Worm (Caenorhabditis elegans) whole organism, L4 larva: Measurements from ENCODE around the gene F35E12.9.

Source experiments
- F49E8.2 ChIP-seq: sonication (generic microtip); optimal IDR thresholded peaks from 2 replicates; lab custom pipeline; 2016; ENCODE audit warnings: missing compliant biosample characterization, mild to moderate bottlenecking, missing genetic modification characterization, borderline replicate concordance
- T26A8.4 ChIP-seq: fragments of 200-800 bp; sonication (Bioruptor generic); IDR thresholded peaks from 2 replicates; pipeline ENCODE4 v1.3.6; 2022; ENCODE audit warnings: missing genetic modification characterization, missing compliant biosample characterization
- Y105C5A.15 ChIP-seq: fragments of 200-800 bp; sonication (Bioruptor generic); IDR thresholded peaks from 2 replicates; pipeline ENCODE4 v1.3.6; 2022; ENCODE audit warnings: missing genetic modification characterization, missing compliant biosample characterization
- Y75B8A.6 ChIP-seq: fragments of 200-800 bp; sonication (Bioruptor generic); IDR thresholded peaks from 2 replicates; pipeline ENCODE4 v1.3.6; 2022; ENCODE audit warnings: missing genetic modification reagents, missing genetic modification characterization, missing compliant biosample characterization
- aha-1 ChIP-seq: fragments of 150-350 bp; peaks from one replicate; lab custom pipeline; 2014; ENCODE audit warnings: missing biosample characterization, missing genetic modification characterization
- ama-1 ChIP-seq: fragments of 150-350 bp; optimal IDR thresholded peaks from 2 replicates; lab custom pipeline; 2014; ENCODE audit warnings: inconsistent platforms, mixed read lengths
- ceh-20 ChIP-seq: fragments of 200-800 bp; sonication (Bioruptor generic); IDR thresholded peaks from 2 replicates; pipeline ENCODE4 v1.3.6; 2022; ENCODE audit warnings: missing genetic modification reagents, missing genetic modification characterization, missing compliant biosample characterization
- ceh-62 ChIP-seq: sonication (generic microtip); optimal IDR thresholded peaks from 2 replicates; lab custom pipeline; 2017; ENCODE audit warnings: missing biosample characterization, missing genetic modification characterization
- ceh-82 ChIP-seq: sonication (generic microtip); optimal IDR thresholded peaks from 2 replicates; lab custom pipeline; 2017; ENCODE audit warnings: missing biosample characterization, missing genetic modification characterization
- ctbp-1 ChIP-seq: fragments of 200-800 bp; sonication (Bioruptor generic); IDR thresholded peaks from 2 replicates; pipeline ENCODE4 v1.3.6; 2022; ENCODE audit warnings: missing genetic modification reagents, missing genetic modification characterization, missing compliant biosample characterization
- daf-16 ChIP-seq, 3 experiments: sonication (generic microtip); optimal IDR thresholded peaks; 2 replicates each; lab custom pipeline; 2016 to 2017; ENCODE audit warnings: missing genetic modification characterization in 3 of 3, missing genetic modification reagents in 3 of 3, mild to moderate bottlenecking in 2 of 3, missing compliant biosample characterization in 2 of 3, missing biosample characterization in 1 of 3, moderate library complexity in 1 of 3
- daf-19 ChIP-seq: fragments of 200-800 bp; sonication (Bioruptor generic); conservative IDR thresholded peaks from 2 replicates; pipeline ENCODE4 v1.3.6; 2022; ENCODE audit warnings: missing genetic modification characterization, missing compliant biosample characterization
- dmd-6 ChIP-seq: fragments of 200-800 bp; sonication (Bioruptor generic); IDR thresholded peaks from 2 replicates; pipeline ENCODE4 v1.3.6; 2022; ENCODE audit warnings: missing genetic modification reagents, missing genetic modification characterization, missing compliant biosample characterization
- dmd-8 ChIP-seq: fragments of 200-800 bp; sonication (Bioruptor generic); IDR thresholded peaks from 2 replicates; pipeline ENCODE4 v1.3.6; 2022; ENCODE audit warnings: missing genetic modification characterization, missing compliant biosample characterization
- dmd-9 ChIP-seq: fragments of 200-800 bp; sonication (Bioruptor generic); IDR thresholded peaks from 2 replicates; pipeline ENCODE4 v1.3.6; 2022; ENCODE audit warnings: missing genetic modification reagents, missing genetic modification characterization, missing compliant biosample characterization
- dpl-1 ChIP-seq: fragments of 150-350 bp; optimal IDR thresholded peaks from 2 replicates; lab custom pipeline; 2014; ENCODE audit warnings: missing biosample characterization, missing genetic modification reagents, missing genetic modification characterization
- duxl-1 ChIP-seq: sonication (generic microtip); optimal IDR thresholded peaks from 2 replicates; lab custom pipeline; 2016; ENCODE audit warnings: mild to moderate bottlenecking, missing genetic modification characterization, moderate library complexity, missing compliant biosample characterization; ENCODE audit not compliant: poor library complexity
- dve-1 ChIP-seq: sonication (generic microtip); optimal IDR thresholded peaks from 2 replicates; lab custom pipeline; 2017; ENCODE audit warnings: antibody characterized with exemption, mild to moderate bottlenecking, missing genetic modification characterization, missing compliant biosample characterization; ENCODE audit not compliant: insufficient read depth
- egl-27 ChIP-seq: sonication (generic microtip); optimal IDR thresholded peaks from 3 replicates; lab custom pipeline; 2017; ENCODE audit warnings: missing biosample characterization, missing genetic modification reagents, missing genetic modification characterization
- egl-43 ChIP-seq: fragments of 200-800 bp; sonication (Bioruptor generic); IDR thresholded peaks from 2 replicates; pipeline ENCODE4 v1.3.6; 2022; ENCODE audit warnings: missing genetic modification reagents, missing genetic modification characterization, missing compliant biosample characterization
- fkh-10 ChIP-seq: fragments of 150-350 bp; optimal IDR thresholded peaks from 2 replicates; lab custom pipeline; 2014; ENCODE audit warnings: missing biosample characterization, missing genetic modification reagents, missing genetic modification characterization
- gei-8 ChIP-seq: fragments of 200-800 bp; sonication (Bioruptor generic); optimal IDR thresholded peaks from 2 replicates; lab custom pipeline; 2018; ENCODE audit warnings: mild to moderate bottlenecking, missing genetic modification characterization, missing compliant biosample characterization
- hlh-11 ChIP-seq: fragments of 200-800 bp; sonication (Bioruptor generic); optimal IDR thresholded peaks from 2 replicates; lab custom pipeline; 2018; ENCODE audit warnings: mild to moderate bottlenecking, missing genetic modification characterization, missing compliant biosample characterization
- hmg-1.1 ChIP-seq: fragments of 200-800 bp; sonication (Bioruptor generic); IDR thresholded peaks from 2 replicates; pipeline ENCODE4 v1.3.6; 2022; ENCODE audit warnings: missing genetic modification reagents, missing genetic modification characterization, missing compliant biosample characterization
- lin-13 ChIP-seq: fragments of 150-350 bp; optimal IDR thresholded peaks from 2 replicates; lab custom pipeline; 2014; ENCODE audit warnings: missing biosample characterization, missing genetic modification reagents, missing genetic modification characterization
- lin-15B ChIP-seq: fragments of 150-350 bp; sonication (generic microtip); optimal IDR thresholded peaks from 3 replicates; lab custom pipeline; 2014; ENCODE audit warnings: missing biosample characterization, missing genetic modification characterization
- lin-29 ChIP-seq: fragments of 200-800 bp; sonication (Bioruptor generic); IDR thresholded peaks from 2 replicates; pipeline ENCODE4 v1.3.6; 2022; ENCODE audit warnings: missing genetic modification reagents, missing genetic modification characterization, missing compliant biosample characterization
- lir-3 ChIP-seq: sonication (generic microtip); optimal IDR thresholded peaks from 2 replicates; lab custom pipeline; 2016; ENCODE audit warnings: mild to moderate bottlenecking, missing genetic modification characterization, missing compliant biosample characterization
- lsy-2 ChIP-seq, 2 experiments: fragments of 150-350 bp in 1 of 2; sonication (generic microtip) in 1 of 2; optimal IDR thresholded peaks; 2 replicates each; lab custom pipeline; 2014 to 2017; ENCODE audit warnings: missing biosample characterization in 2 of 2, missing genetic modification characterization in 2 of 2
- madf-5 ChIP-seq, 2 experiments: fragments of 200-800 bp; sonication (Bioruptor generic); IDR thresholded peaks; 2 replicates each; pipeline ENCODE4 v1.3.6; 2022; ENCODE audit warnings: missing compliant biosample characterization in 2 of 2, missing genetic modification characterization in 2 of 2
- madf-9 ChIP-seq: fragments of 200-800 bp; sonication (Bioruptor generic); conservative IDR thresholded peaks from 2 replicates; pipeline ENCODE4 v1.3.6; 2022; ENCODE audit warnings: missing genetic modification reagents, missing genetic modification characterization, missing compliant biosample characterization
- mdl-1 ChIP-seq, 2 experiments: fragments of 150-350 bp in 1 of 2; sonication (generic microtip) in 1 of 2; optimal IDR thresholded peaks; 2 replicates each; lab custom pipeline; 2014 to 2017; ENCODE audit warnings: missing biosample characterization in 2 of 2, missing genetic modification characterization in 2 of 2
- mdt-29 ChIP-seq: fragments of 200-800 bp; sonication (Bioruptor generic); IDR thresholded peaks from 2 replicates; pipeline ENCODE4 v1.3.6; 2022; ENCODE audit warnings: missing genetic modification reagents, missing genetic modification characterization, missing compliant biosample characterization
- mep-1 ChIP-seq: fragments of 150-350 bp; sonication (generic microtip); optimal IDR thresholded peaks from 3 replicates; lab custom pipeline; 2014; ENCODE audit warnings: missing biosample characterization, missing genetic modification characterization
- nhr-102 ChIP-seq: sonication (generic microtip); optimal IDR thresholded peaks from 2 replicates; lab custom pipeline; 2016; ENCODE audit warnings: mild to moderate bottlenecking, missing genetic modification characterization, moderate library complexity, missing compliant biosample characterization
- nhr-25 ChIP-seq: sonication (generic microtip); optimal IDR thresholded peaks from 2 replicates; lab custom pipeline; 2017; ENCODE audit warnings: missing genetic modification characterization, mild to moderate bottlenecking, missing compliant biosample characterization, antibody characterized with exemption, moderate library complexity, borderline replicate concordance; ENCODE audit not compliant: insufficient read depth
- nhr-28 ChIP-seq: fragments of 150-350 bp; optimal IDR thresholded peaks from 2 replicates; lab custom pipeline; 2014; ENCODE audit warnings: missing biosample characterization, missing genetic modification characterization
- nhr-48 ChIP-seq: sonication (generic microtip); optimal IDR thresholded peaks from 2 replicates; lab custom pipeline; 2016; ENCODE audit warnings: mild to moderate bottlenecking, missing genetic modification characterization, missing compliant biosample characterization
- nhr-6 ChIP-seq: fragments of 150-350 bp; optimal IDR thresholded peaks from 2 replicates; lab custom pipeline; 2014; ENCODE audit warnings: missing biosample characterization, missing genetic modification characterization
- nhr-76 ChIP-seq: fragments of 150-350 bp; optimal IDR thresholded peaks from 2 replicates; lab custom pipeline; 2014; ENCODE audit warnings: missing biosample characterization, missing genetic modification characterization
- nhr-77 ChIP-seq: fragments of 150-350 bp; optimal IDR thresholded peaks from 2 replicates; lab custom pipeline; 2014; ENCODE audit warnings: missing biosample characterization, missing genetic modification characterization
- php-3 ChIP-seq: fragments of 200-800 bp; sonication (Bioruptor generic); IDR thresholded peaks from 2 replicates; pipeline ENCODE4 v1.3.6; 2022; ENCODE audit warnings: missing genetic modification reagents, missing genetic modification characterization, missing compliant biosample characterization
- pqm-1 ChIP-seq: sonication (generic microtip); optimal IDR thresholded peaks from 2 replicates; lab custom pipeline; 2017; ENCODE audit warnings: missing biosample characterization, missing genetic modification characterization
- saeg-2 ChIP-seq: fragments of 200-800 bp; sonication (Bioruptor generic); IDR thresholded peaks from 2 replicates; pipeline ENCODE4 v1.3.6; 2022; ENCODE audit warnings: missing genetic modification reagents, missing genetic modification characterization, missing compliant biosample characterization
- sdz-12 ChIP-seq: fragments of 200-800 bp; sonication (Bioruptor generic); optimal IDR thresholded peaks from 2 replicates; lab custom pipeline; 2018; ENCODE audit warnings: mild to moderate bottlenecking, missing genetic modification characterization, missing compliant biosample characterization
- set-16 ChIP-seq: fragments of 200-800 bp; sonication (Bioruptor generic); IDR thresholded peaks from 2 replicates; pipeline ENCODE4 v1.3.6; 2022; ENCODE audit warnings: missing genetic modification reagents, missing genetic modification characterization, missing compliant biosample characterization
- spr-3 ChIP-seq: fragments of 200-800 bp; sonication (Bioruptor generic); optimal IDR thresholded peaks from 2 replicates; lab custom pipeline; 2018; ENCODE audit warnings: mild to moderate bottlenecking, missing genetic modification characterization, missing compliant biosample characterization
- zfp-2 ChIP-seq: sonication (generic microtip); optimal IDR thresholded peaks from 2 replicates; lab custom pipeline; 2016; ENCODE audit warnings: mild to moderate bottlenecking, missing genetic modification characterization, missing compliant biosample characterization
- zfp-3 ChIP-seq: fragments of 200-800 bp; sonication (Bioruptor generic); conservative IDR thresholded peaks from 2 replicates; pipeline ENCODE4 v1.3.6; 2022; ENCODE audit warnings: missing genetic modification reagents, missing genetic modification characterization, missing compliant biosample characterization
- zip-2 ChIP-seq: fragments of 150-350 bp; optimal IDR thresholded peaks from 2 replicates; lab custom pipeline; 2014; ENCODE audit warnings: missing biosample characterization, missing genetic modification characterization

F35E12.9 gene

ce11 chrV:13744901-13745300, at the start of gene F35E12.9:
Gene F35E12.9, minus strand, starts transcription at chrV:13745127.
- TF ChIP-seq zfp-2 (tag; lab: Kevin White, UChicago) (no peak), nhr-76 (tag; lab: Kevin White, UChicago) (no peak), nhr-102 (peak; percentile 24), nhr-48 (tag; lab: Kevin White, UChicago) (peak; percentile 33), dve-1 (tag; lab: Kevin White, UChicago) (peak; percentile 87), aha-1 (peak; percentile 85), saeg-2 (no peak), duxl-1 (no peak), fkh-10 (no peak), T26A8.4 (GFP tag; lab: Robert Waterston, UW) (no peak), nhr-28 (tag; lab: Kevin White, UChicago) (peak; percentile 83), zip-2 (tag; lab: Kevin White, UChicago) (peak; percentile 16), hlh-11 (tag; lab: Kevin White, UChicago) (peak; percentile 59), dmd-9 (no peak), daf-16 (GFP tag; optimal IDR thresholded peaks at IDR 0.05; lab: Kevin White, UChicago) (no peak), daf-16 (tag; optimal IDR thresholded peaks at IDR 0.05; lab: Kevin White, UChicago) (peak; percentile 85), lin-15B (tag; lab: Kevin White, UChicago) (no peak), nhr-6 (tag; lab: Kevin White, UChicago) (peak; percentile 45), ctbp-1 (GFP tag; lab: Robert Waterston, UW) (no peak), php-3 (GFP tag; lab: Robert Waterston, UW) (peak; percentile 78), nhr-77 (peak; percentile 35), ceh-62 (tag; lab: Kevin White, UChicago) (no peak), dmd-6 (GFP tag; lab: Robert Waterston, UW) (peak; percentile 81), egl-27 (tag; lab: Kevin White, UChicago) (no peak), egl-43 (GFP tag; lab: Robert Waterston, UW) (no peak), madf-9 (no peak), pqm-1 (peak; percentile 98), lin-29 (GFP tag; lab: Robert Waterston, UW) (no peak), gei-8 (GFP tag; lab: Kevin White, UChicago) (no peak), mep-1 (peak; percentile 23)

DNA sequence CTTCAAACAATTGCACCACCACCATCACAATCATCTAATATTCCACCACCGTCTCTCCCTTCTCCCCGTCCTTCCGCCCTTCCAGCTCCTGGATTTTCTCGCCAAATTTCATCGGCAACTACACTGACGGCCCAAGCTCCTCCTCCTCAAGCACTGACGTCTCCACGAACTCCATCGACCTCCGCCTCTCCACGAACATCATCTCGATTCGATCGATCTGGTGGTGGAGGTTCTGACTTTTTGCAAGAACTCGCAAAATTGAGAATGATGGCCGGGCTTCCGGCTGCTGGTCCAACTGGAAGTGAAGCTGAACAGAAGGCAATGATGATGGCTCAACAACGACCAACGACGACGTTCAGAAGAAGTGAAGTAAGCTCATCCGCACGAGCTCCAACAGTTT, 49.1 kb upstream of the F35E12.9 start:
- TF ChIP-seq spr-3 (GFP tag; lab: Kevin White, UChicago) (no peak), egl-43 (GFP tag; lab: Robert Waterston, UW) (0 out of 2 replicates have a peak, but pooled peaks have one; percentile 17), F49E8.2 (no peak), duxl-1 (no peak), dmd-8 (0 out of 2 replicates have a peak, but pooled peaks have one; percentile 26), saeg-2 (no peak), dpl-1 (no peak), set-16 (GFP tag; lab: Robert Waterston, UW) (peak; percentile 74), ceh-20 (GFP tag; lab: Robert Waterston, UW) (no peak), nhr-25 (no peak), lin-13 (GFP tag; lab: Kevin White, UChicago) (no peak)

ce11 chrV:13790557-13790956, 45.6 kb upstream of the F35E12.9 start:
- TF ChIP-seq Y75B8A.6 (GFP tag; lab: Robert Waterston, UW) (no peak), lir-3 (tag; lab: Kevin White, UChicago) (no peak), nhr-28 (tag; lab: Kevin White, UChicago) (peak; percentile 65), duxl-1 (no peak), zfp-3 (GFP tag; lab: Robert Waterston, UW) (no peak), madf-5 (GFP tag; IDR thresholded peaks at IDR 0.05; lab: Robert Waterston, UW) (no peak), lsy-2 (tag; optimal IDR thresholded peaks at IDR 0.05; lab: Kevin White, UChicago) (peak in 1 of 2 experiments; percentile 19), ceh-82 (no peak), mdt-29 (no peak), hlh-11 (tag; lab: Kevin White, UChicago) (peak; percentile 22), dmd-8 (no peak), sdz-12 (GFP tag; lab: Kevin White, UChicago) (no peak), daf-19 (GFP tag; lab: Robert Waterston, UW) (no peak), Y105C5A.15 (no peak), ceh-62 (tag; lab: Kevin White, UChicago) (no peak), mdl-1 (tag; optimal IDR thresholded peaks at IDR 0.05; lab: Kevin White, UChicago) (peak in 1 of 2 experiments; percentile 26), hmg-1.1 (GFP tag; lab: Robert Waterston, UW) (no peak), ama-1 (no peak), mep-1 (peak; percentile 41)
